Worm (Caenorhabditis elegans): ENCODE measurements around the gene clec-266.

DNA sequence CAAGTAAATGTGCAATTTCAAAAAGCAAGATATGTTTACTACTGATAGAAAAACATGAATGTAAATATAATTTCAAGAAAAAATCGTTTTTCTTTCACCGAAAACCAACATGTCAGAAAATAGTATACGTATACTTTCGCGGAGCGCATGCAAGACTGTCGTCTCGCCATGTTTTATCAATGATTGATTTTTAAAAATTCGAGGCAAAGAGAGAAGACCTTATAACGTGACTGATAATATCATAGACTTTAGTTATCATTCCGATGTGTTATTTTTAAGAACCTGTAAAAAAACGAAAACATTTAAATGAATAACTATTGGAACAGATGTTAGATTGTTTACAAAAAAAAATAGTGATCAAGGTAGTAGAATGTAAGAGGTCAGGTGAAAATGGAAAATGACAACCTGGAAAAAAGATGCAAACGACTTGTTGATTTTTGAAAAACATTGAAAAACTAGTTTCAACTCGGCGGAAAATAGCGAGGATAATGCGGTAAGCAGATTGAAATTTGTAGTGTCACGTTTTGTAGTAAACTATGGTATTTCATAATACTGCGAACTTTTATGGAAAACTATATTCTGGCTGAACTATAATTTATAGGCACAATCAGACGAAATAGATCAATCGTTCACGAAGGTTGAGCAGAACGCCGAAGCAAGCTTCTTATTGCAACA lies 23.8 kb upstream of the clec-266 start:
- no peak for TF ChIP-seq unc-42 (tag; optimal IDR thresholded peaks at IDR 0.05)
- no peak for TF ChIP-seq ceh-6 (GFP tag; optimal IDR thresholded peaks at IDR 0.05)
- TF ChIP-seq nfya-1 (tag; optimal IDR thresholded peaks at IDR 0.05): no peak
- no peak for TF ChIP-seq sox-2 (GFP tag; IDR thresholded peaks at IDR 0.05)
- no peak for TF ChIP-seq nhr-11 (tag; optimal IDR thresholded peaks at IDR 0.05)
- TF ChIP-seq pqm-1 (tag; optimal IDR thresholded peaks at IDR 0.05): no peak
- no peak for TF ChIP-seq ceh-34 (tag; optimal IDR thresholded peaks at IDR 0.05)
- no peak for TF ChIP-seq elt-2 (tag; optimal IDR thresholded peaks at IDR 0.05)
- no peak for TF ChIP-seq gmeb-2 (tag; optimal IDR thresholded peaks at IDR 0.05)
- no peak for TF ChIP-seq fkh-10 (GFP tag; optimal IDR thresholded peaks at IDR 0.05)
